Fruit fly (Drosophila melanogaster) whole organism, pupa: Measurements from ENCODE around the gene CG1971.

Experiments
- CG10348 ChIP-seq: fragments of 200-800 bp; sonication (Bioruptor generic); IDR thresholded peaks from 2 replicates; pipeline ENCODE4 v1.3.6; 2022; ENCODE audit warnings: missing biosample characterization, missing genetic modification characterization
- CG12605 ChIP-seq: fragments of 200-800 bp; sonication (Bioruptor generic); IDR thresholded peaks from 2 replicates; pipeline ENCODE4 v1.3.6; 2022; ENCODE audit warnings: missing biosample characterization, missing genetic modification characterization
- CG13204 ChIP-seq: fragments of 200-800 bp; sonication (Bioruptor generic); optimal IDR thresholded peaks from 2 replicates; lab custom pipeline; 2018; ENCODE audit warnings: missing biosample characterization, mild to moderate bottlenecking, missing genetic modification characterization, moderate library complexity
- CG14655 ChIP-seq: fragments of 200-800 bp; sonication (Bioruptor generic); optimal IDR thresholded peaks from 3 replicates; lab custom pipeline; 2017; ENCODE audit warnings: mild to moderate bottlenecking, missing biosample characterization, missing genetic modification reagents, missing genetic modification characterization
- CG15710 ChIP-seq: fragments of 200-800 bp; sonication (Bioruptor generic); optimal IDR thresholded peaks from 2 replicates; lab custom pipeline; 2018; ENCODE audit warnings: missing biosample characterization, mild to moderate bottlenecking, missing genetic modification characterization, moderate library complexity
- CG17806 ChIP-seq: fragments of 200-800 bp; sonication (Bioruptor generic); optimal IDR thresholded peaks from 2 replicates; lab custom pipeline; 2018; ENCODE audit warnings: missing biosample characterization, mild to moderate bottlenecking, missing genetic modification characterization, moderate library complexity
- CG32121 ChIP-seq: fragments of 200-800 bp; sonication (Bioruptor generic); IDR thresholded peaks from 2 replicates; pipeline ENCODE4 v1.3.6; 2022; ENCODE audit warnings: missing biosample characterization, missing genetic modification characterization
- CG34367 ChIP-seq: fragments of 200-800 bp; sonication (Bioruptor generic); optimal IDR thresholded peaks from 2 replicates; lab custom pipeline; 2018; ENCODE audit warnings: missing biosample characterization, mild to moderate bottlenecking, missing genetic modification characterization
- CG4496 ChIP-seq: fragments of 200-800 bp; sonication (Bioruptor generic); IDR thresholded peaks from 3 replicates; pipeline ENCODE4 v1.3.6; 2022; ENCODE audit warnings: missing biosample characterization, missing genetic modification characterization
- CG8159 ChIP-seq: fragments of 200-800 bp; sonication (Bioruptor generic); optimal IDR thresholded peaks from 3 replicates; lab custom pipeline; 2018; ENCODE audit warnings: missing biosample characterization, mild to moderate bottlenecking, missing genetic modification characterization, moderate library complexity
- CG8301 ChIP-seq: fragments of 200-800 bp; sonication (Bioruptor generic); optimal IDR thresholded peaks from 2 replicates; lab custom pipeline; 2018; ENCODE audit warnings: missing biosample characterization, mild to moderate bottlenecking, missing genetic modification characterization
- CG9948 ChIP-seq: fragments of 200-800 bp; sonication (Bioruptor generic); optimal IDR thresholded peaks from 2 replicates; lab custom pipeline; 2018; ENCODE audit warnings: missing biosample characterization, mild to moderate bottlenecking, missing genetic modification characterization, moderate library complexity
- D1 ChIP-seq: fragments of 200-800 bp; sonication (Bioruptor generic); optimal IDR thresholded peaks from 2 replicates; lab custom pipeline; 2018; ENCODE audit warnings: missing biosample characterization, mild to moderate bottlenecking, missing genetic modification characterization, moderate library complexity
- EcR ChIP-seq: fragments of 200-800 bp; sonication (Bioruptor generic); optimal IDR thresholded peaks from 3 replicates; lab custom pipeline; 2019; ENCODE audit warnings: missing biosample characterization, missing genetic modification characterization, mild to moderate bottlenecking, moderate library complexity, missing genetic modification reagents
- Ets98B ChIP-seq: fragments of 200-800 bp; sonication (Bioruptor generic); IDR thresholded peaks from 2 replicates; pipeline ENCODE4 v1.3.6; 2022; ENCODE audit warnings: missing biosample characterization, missing genetic modification characterization
- Pif1A ChIP-seq: fragments of 200-800 bp; sonication (Bioruptor generic); optimal IDR thresholded peaks from 3 replicates; lab custom pipeline; 2016; ENCODE audit warnings: missing biosample characterization, missing genetic modification characterization
- Pif1B ChIP-seq: fragments of 200-800 bp; sonication (Bioruptor generic); optimal IDR thresholded peaks from 3 replicates; lab custom pipeline; 2016; ENCODE audit warnings: missing biosample characterization, missing genetic modification characterization
- Snoo ChIP-seq: fragments of 200-800 bp; sonication (Bioruptor generic); optimal IDR thresholded peaks from 3 replicates; lab custom pipeline; 2017; ENCODE audit warnings: missing biosample characterization, mild to moderate bottlenecking, missing genetic modification characterization, inconsistent platforms
- fd96Ca ChIP-seq: fragments of 200-800 bp; sonication (Bioruptor generic); IDR thresholded peaks from 3 replicates; pipeline ENCODE4 v1.3.6; 2022; ENCODE audit warnings: missing biosample characterization, missing genetic modification characterization
- gl ChIP-seq: fragments of 200-800 bp; sonication (Bioruptor generic); optimal IDR thresholded peaks from 2 replicates; lab custom pipeline; 2018; ENCODE audit warnings: missing biosample characterization, mild to moderate bottlenecking, missing genetic modification characterization
- rn ChIP-seq: fragments of 200-800 bp; sonication (Bioruptor generic); IDR thresholded peaks from 2 replicates; pipeline ENCODE4 v1.3.6; 2022; ENCODE audit warnings: missing biosample characterization, missing genetic modification characterization

The CG1971 gene

dm6 chr3R:31777482-31778165 lies 27.6 kb upstream of the CG1971 start:
- TF ChIP-seq CG10348 (GFP tag; lab: Robert Waterston, UW) = no peak
- no peak for TF ChIP-seq Pif1A (GFP tag; lab: Kevin White, UChicago)
- no peak for TF ChIP-seq EcR
- TF ChIP-seq gl = no peak
- TF ChIP-seq CG34367 (tag; lab: Kevin White, UChicago) = no peak
- no peak for TF ChIP-seq fd96Ca (GFP tag; lab: Robert Waterston, UW)
- no peak for TF ChIP-seq CG32121 (GFP tag; lab: Robert Waterston, UW)

- TF ChIP-seq CG4496 = peak; percentile 57; the same call in 2 of the 3 replicates
- no peak for TF ChIP-seq D1
- no peak for TF ChIP-seq CG10348 (GFP tag; lab: Robert Waterston, UW)
- TF ChIP-seq fd96Ca (GFP tag; lab: Robert Waterston, UW) = no peak
Observed at dm6 chr3R:31793664-31794417, 11.4 kb upstream of the CG1971 start, which contains the start of the genes Mccc1 and Acf. TSS of gene Mccc1 (minus strand) at chr3R:31793907. TSS of gene Acf (plus strand) at chr3R:31793981.

- TF ChIP-seq Ets98B (GFP tag; lab: Robert Waterston, UW) (no peak), CG4496 (0 out of 3 replicates have a peak, but pooled peaks have one; percentile 27), CG12605 (GFP tag; lab: Robert Waterston, UW) (peak; percentile 18; the same call in 1 of the 2 replicates), CG15710 (tag; lab: Kevin White, UChicago) (no peak)
Observed at dm6 chr3R:31794457-31794856, 10.8 kb upstream of the CG1971 start.

dm6 chr3R:31800663-31801062 lies 4.6 kb upstream of the CG1971 start, which contains the start of gene Ir100a:
TSS of gene Ir100a (plus strand) at chr3R:31800963.
- TF ChIP-seq Pif1A (GFP tag; lab: Kevin White, UChicago) = no peak
- TF ChIP-seq CG34367 (tag; lab: Kevin White, UChicago) = no peak

- TF ChIP-seq CG14655 = no peak
- no peak for TF ChIP-seq D1
- TF ChIP-seq CG34367 (tag; lab: Kevin White, UChicago) = no peak
- no peak for TF ChIP-seq CG17806 (tag; lab: Kevin White, UChicago)
- no peak for TF ChIP-seq CG4496
- TF ChIP-seq rn (GFP tag; lab: Robert Waterston, UW) = no peak
- TF ChIP-seq Pif1B (GFP tag; lab: Kevin White, UChicago) = no peak
- no peak for TF ChIP-seq CG32121 (GFP tag; lab: Robert Waterston, UW)
- TF ChIP-seq CG12605 (GFP tag; lab: Robert Waterston, UW) = no peak
- no peak for TF ChIP-seq EcR
- no peak for TF ChIP-seq gl
- TF ChIP-seq CG8301 = no peak
- no peak for TF ChIP-seq CG8159
- TF ChIP-seq CG13204 = no peak
- no peak for TF ChIP-seq CG9948 (tag; lab: Kevin White, UChicago)
- TF ChIP-seq Snoo (tag; lab: Kevin White, UChicago) = no peak
- no peak for TF ChIP-seq Ets98B (GFP tag; lab: Robert Waterston, UW)
- TF ChIP-seq CG10348 (GFP tag; lab: Robert Waterston, UW) = no peak
- TF ChIP-seq, all 21 proteins: peak for 0
Observed at dm6 chr3R:31808571-31808970, 3.3 kb downstream of the CG1971 start.

dm6 chr3R:31809622-31810021 lies 4.4 kb downstream of the CG1971 start:
- no peak for TF ChIP-seq rn (GFP tag; lab: Robert Waterston, UW)
- TF ChIP-seq fd96Ca (GFP tag; lab: Robert Waterston, UW) = no peak
- no peak for TF ChIP-seq CG13204
- TF ChIP-seq gl = no peak
- no peak for TF ChIP-seq Snoo (tag; lab: Kevin White, UChicago)
- no peak for TF ChIP-seq CG9948 (tag; lab: Kevin White, UChicago)
- TF ChIP-seq D1 = no peak
- no peak for TF ChIP-seq CG4496
- no peak for TF ChIP-seq CG10348 (GFP tag; lab: Robert Waterston, UW)

dm6 chr3R:31810073-31810530 lies 4.8 kb downstream of the CG1971 start, which contains the start of gene Rift:
TSS of gene Rift (minus strand) at chr3R:31810186.
- TF ChIP-seq CG12605 (GFP tag; lab: Robert Waterston, UW) = peak; percentile 46
- TF ChIP-seq gl = peak; percentile 7
- peak; percentile 72 for TF ChIP-seq CG4496
- peak; percentile 14 for TF ChIP-seq Snoo (tag; lab: Kevin White, UChicago)
- no peak for TF ChIP-seq CG32121 (GFP tag; lab: Robert Waterston, UW)
- no peak for TF ChIP-seq CG9948 (tag; lab: Kevin White, UChicago)
- no peak for TF ChIP-seq EcR
- TF ChIP-seq Ets98B (GFP tag; lab: Robert Waterston, UW) = peak; percentile 64
- TF ChIP-seq CG15710 (tag; lab: Kevin White, UChicago) = peak; percentile 45
- peak; percentile 36 for TF ChIP-seq CG17806 (tag; lab: Kevin White, UChicago)
- TF ChIP-seq D1 = no peak
- TF ChIP-seq CG14655 = no peak
- peak; percentile 28 for TF ChIP-seq CG8159
- TF ChIP-seq fd96Ca (GFP tag; lab: Robert Waterston, UW) = no peak
- TF ChIP-seq CG13204 = no peak
- no peak for TF ChIP-seq Pif1B (GFP tag; lab: Kevin White, UChicago)
- TF ChIP-seq rn (GFP tag; lab: Robert Waterston, UW) = no peak
